Worm (Caenorhabditis elegans) whole organism, L3 larva: Measurements from ENCODE around the gene gcy-31.

ENCODE experiments used
- R02D3.7 ChIP-seq: fragments of 150-350 bp; optimal IDR thresholded peaks from 2 replicates; lab custom pipeline; 2014; ENCODE audit warnings: missing biosample characterization, missing genetic modification characterization
- aly-2 ChIP-seq: fragments of 150-350 bp; optimal IDR thresholded peaks from 2 replicates; lab custom pipeline; 2014; ENCODE audit warnings: missing biosample characterization, missing genetic modification characterization
- ama-1 ChIP-seq: fragments of 150-350 bp; optimal IDR thresholded peaks from 2 replicates; lab custom pipeline; 2018
- ceh-16 ChIP-seq: sonication (generic microtip); optimal IDR thresholded peaks from 2 replicates; lab custom pipeline; 2017; ENCODE audit warnings: missing biosample characterization, missing genetic modification characterization
- ceh-28 ChIP-seq: fragments of 150-350 bp; optimal IDR thresholded peaks from 2 replicates; lab custom pipeline; 2014; ENCODE audit warnings: missing biosample characterization, missing genetic modification reagents, missing genetic modification characterization
- ceh-9 ChIP-seq: sonication (generic microtip); optimal IDR thresholded peaks from 2 replicates; lab custom pipeline; 2018; ENCODE audit warnings: missing biosample characterization, missing genetic modification characterization
- egl-5 ChIP-seq: fragments of 150-350 bp; optimal IDR thresholded peaks from 2 replicates; lab custom pipeline; 2017; ENCODE audit warnings: missing biosample characterization, missing genetic modification reagents, missing genetic modification characterization, inconsistent platforms
- elt-2 ChIP-seq: sonication (generic microtip); optimal IDR thresholded peaks from 2 replicates; lab custom pipeline; 2016; ENCODE audit warnings: missing genetic modification reagents, mild to moderate bottlenecking, missing genetic modification characterization, missing compliant biosample characterization
- elt-3 ChIP-seq, 3 experiments: fragments of 150-350 bp in 1 of 3; sonication (generic microtip) in 2 of 3; optimal IDR thresholded peaks; 2 replicates in 2 of 3; 4 replicates in 1 of 3; lab custom pipeline; 2014 to 2017; ENCODE audit warnings: missing biosample characterization in 3 of 3, missing genetic modification characterization in 3 of 3
- eor-1 ChIP-seq, 2 experiments: fragments of 150-350 bp; optimal IDR thresholded peaks; 2 replicates each; lab custom pipeline; 2014 to 2018; ENCODE audit warnings: missing biosample characterization in 2 of 2, missing genetic modification characterization in 2 of 2
- fkh-10 ChIP-seq: sonication (generic microtip); optimal IDR thresholded peaks from 2 replicates; lab custom pipeline; 2017; ENCODE audit warnings: missing biosample characterization, missing genetic modification reagents, missing genetic modification characterization
- fkh-2 ChIP-seq: fragments of 150-350 bp; optimal IDR thresholded peaks from 2 replicates; lab custom pipeline; 2014; ENCODE audit warnings: missing biosample characterization, missing genetic modification reagents, missing genetic modification characterization
- hmg-11 ChIP-seq: sonication (generic microtip); optimal IDR thresholded peaks from 2 replicates; lab custom pipeline; 2016; ENCODE audit warnings: missing genetic modification characterization, missing compliant biosample characterization
- jun-1 ChIP-seq: fragments of 150-350 bp; optimal IDR thresholded peaks from 2 replicates; lab custom pipeline; 2014; ENCODE audit warnings: missing biosample characterization, missing genetic modification reagents, missing genetic modification characterization
- lin-15B ChIP-seq: fragments of 150-350 bp; optimal IDR thresholded peaks from 2 replicates; lab custom pipeline; 2014; ENCODE audit warnings: missing biosample characterization, missing genetic modification characterization
- lin-39 ChIP-seq: fragments of 150-350 bp; optimal IDR thresholded peaks from 2 replicates; lab custom pipeline; 2018; ENCODE audit warnings: missing biosample characterization, missing genetic modification reagents, missing genetic modification characterization
- nfya-1 ChIP-seq: sonication (generic microtip); optimal IDR thresholded peaks from 2 replicates; lab custom pipeline; 2017; ENCODE audit warnings: missing genetic modification characterization, mild to moderate bottlenecking, missing compliant biosample characterization, antibody characterized with exemption, moderate library complexity; ENCODE audit not compliant: insufficient read depth
- nhr-11 ChIP-seq: fragments of 150-350 bp; optimal IDR thresholded peaks from 2 replicates; lab custom pipeline; 2014; ENCODE audit warnings: missing biosample characterization, missing genetic modification characterization
- nhr-23 ChIP-seq: fragments of 150-350 bp; optimal IDR thresholded peaks from 2 replicates; lab custom pipeline; 2014; ENCODE audit warnings: missing biosample characterization, missing genetic modification reagents, missing genetic modification characterization
- nhr-25 ChIP-seq: sonication (generic microtip); optimal IDR thresholded peaks from 2 replicates; lab custom pipeline; 2017; ENCODE audit warnings: missing biosample characterization, missing genetic modification characterization
- nhr-28 ChIP-seq: fragments of 150-350 bp; optimal IDR thresholded peaks from 2 replicates; lab custom pipeline; 2014; ENCODE audit warnings: missing biosample characterization, missing genetic modification characterization
- nhr-43 ChIP-seq: sonication (generic microtip); optimal IDR thresholded peaks from 2 replicates; lab custom pipeline; 2016; ENCODE audit warnings: mild to moderate bottlenecking, missing genetic modification characterization, missing compliant biosample characterization; ENCODE audit not compliant: poor library complexity, severe bottlenecking
- nhr-67 ChIP-seq: fragments of 150-350 bp; optimal IDR thresholded peaks from 2 replicates; lab custom pipeline; 2014; ENCODE audit warnings: missing biosample characterization, missing genetic modification characterization
- nhr-77 ChIP-seq: fragments of 150-350 bp; optimal IDR thresholded peaks from 2 replicates; lab custom pipeline; 2014; ENCODE audit warnings: missing biosample characterization, missing genetic modification characterization
- pha-4 ChIP-seq: fragments of 150-350 bp; optimal IDR thresholded peaks from 2 replicates; lab custom pipeline; 2014; ENCODE audit warnings: missing biosample characterization, missing genetic modification reagents, missing genetic modification characterization
- pqm-1 ChIP-seq: fragments of 150-350 bp; optimal IDR thresholded peaks from 2 replicates; lab custom pipeline; 2017; ENCODE audit warnings: missing biosample characterization, missing genetic modification characterization, inconsistent platforms
- skn-1 ChIP-seq: fragments of 150-350 bp; optimal IDR thresholded peaks from 2 replicates; lab custom pipeline; 2014; ENCODE audit warnings: missing biosample characterization, missing genetic modification characterization
- snpc-4 ChIP-seq: fragments of 150-350 bp; optimal IDR thresholded peaks from 2 replicates; lab custom pipeline; 2014; ENCODE audit warnings: missing biosample characterization, missing genetic modification characterization
- tbx-2 ChIP-seq: sonication (generic microtip); optimal IDR thresholded peaks from 2 replicates; lab custom pipeline; 2016; ENCODE audit warnings: mild to moderate bottlenecking, missing genetic modification characterization, missing compliant biosample characterization
- zag-1 ChIP-seq: fragments of 150-350 bp; optimal IDR thresholded peaks from 2 replicates; lab custom pipeline; 2014; ENCODE audit warnings: missing biosample characterization, missing genetic modification characterization
- ztf-11 ChIP-seq: fragments of 150-350 bp; optimal IDR thresholded peaks from 2 replicates; lab custom pipeline; 2014; ENCODE audit warnings: missing biosample characterization, missing genetic modification characterization
- ztf-4 ChIP-seq: fragments of 150-350 bp; optimal IDR thresholded peaks from 2 replicates; lab custom pipeline; 2014; ENCODE audit warnings: missing biosample characterization, missing genetic modification characterization

gcy-31 gene

ce11 chrX:2386922-2387566 lies 40.3 kb downstream of the gcy-31 start:
- TF ChIP-seq hmg-11 (tag; lab: Kevin White, UChicago) (no peak), ztf-4 (tag; lab: Kevin White, UChicago) (no peak), ama-1 (lab: Kevin White, UChicago) (no peak), nhr-28 (no peak), nhr-23 (tag; lab: Kevin White, UChicago) (peak; percentile 43), nhr-43 (tag; lab: Kevin White, UChicago) (peak; percentile 35), ztf-11 (no peak), ceh-9 (tag; lab: Kevin White, UChicago) (no peak)

- TF ChIP-seq lin-15B (tag; lab: Kevin White, UChicago) (no peak), snpc-4 (tag; lab: Kevin White, UChicago) (no peak), ztf-11 (no peak), nfya-1 (tag; lab: Kevin White, UChicago) (no peak), eor-1 (tag; optimal IDR thresholded peaks at IDR 0.05; lab: Kevin White, UChicago) (no peak), ceh-9 (tag; lab: Kevin White, UChicago) (no peak), elt-3 (tag; optimal IDR thresholded peaks at IDR 0.05; lab: Kevin White, UChicago) (no peak), fkh-10 (GFP tag; lab: Kevin White, UChicago) (no peak), nhr-77 (tag; lab: Kevin White, UChicago) (no peak), pha-4 (no peak)
Measured at ce11 chrX:2385453-2385852, 41.9 kb downstream of the gcy-31 start, which contains the start of gene F47G3.1. Gene F47G3.1 (plus strand): TSS chrX:2385753.

- TF ChIP-seq snpc-4 (tag; lab: Kevin White, UChicago) (peak; percentile 51), tbx-2 (tag; lab: Kevin White, UChicago) (no peak), skn-1 (tag; lab: Kevin White, UChicago) (peak; percentile 19), zag-1 (tag; lab: Kevin White, UChicago) (no peak), nfya-1 (tag; lab: Kevin White, UChicago) (peak; percentile 50), elt-2 (tag; lab: Kevin White, UChicago) (peak; percentile 38), ceh-9 (tag; lab: Kevin White, UChicago) (no peak), nhr-23 (tag; lab: Kevin White, UChicago) (peak; percentile 81), R02D3.7 (tag; lab: Kevin White, UChicago) (no peak), nhr-43 (tag; lab: Kevin White, UChicago) (peak; percentile 11), jun-1 (tag; lab: Kevin White, UChicago) (peak; percentile 6), egl-5 (tag; lab: Kevin White, UChicago) (peak; percentile 16), hmg-11 (tag; lab: Kevin White, UChicago) (peak; percentile 44), lin-39 (tag; lab: Kevin White, UChicago) (peak; percentile 38), ama-1 (lab: Kevin White, UChicago) (peak; percentile 12), nhr-25 (tag; lab: Kevin White, UChicago) (peak; percentile 24), ceh-28 (peak; percentile 21), lin-15B (tag; lab: Kevin White, UChicago) (peak; percentile 17)
Measured at ce11 chrX:2382227-2382626, 45.1 kb downstream of the gcy-31 start.

ce11 chrX:2381282-2381681 lies 46.0 kb downstream of the gcy-31 start, which contains the start of gene F47G3.4:
Gene F47G3.4 (plus strand): TSS chrX:2381582.
- TF ChIP-seq nhr-67 (tag; lab: Kevin White, UChicago) (no peak), egl-5 (tag; lab: Kevin White, UChicago) (no peak), jun-1 (tag; lab: Kevin White, UChicago) (no peak), aly-2 (no peak), pha-4 (no peak), fkh-10 (GFP tag; lab: Kevin White, UChicago) (no peak), nhr-11 (tag; lab: Kevin White, UChicago) (no peak), pqm-1 (no peak), hmg-11 (tag; lab: Kevin White, UChicago) (no peak), lin-15B (tag; lab: Kevin White, UChicago) (no peak), fkh-2 (tag; lab: Kevin White, UChicago) (no peak), ceh-16 (tag; lab: Kevin White, UChicago) (no peak), nhr-28 (no peak), ceh-28 (no peak), elt-3 (tag; optimal IDR thresholded peaks at IDR 0.05; lab: Kevin White, UChicago) (no peak)
